Fruit fly (Drosophila melanogaster) ovary, adult (tissue): ENCODE data around the gene CG17199.
A peak's percentile ranks its signal among the peaks of the same experiment; 100 is the strongest.

Experiments
- CG17801 ChIP-seq: fragments of 200-800 bp; optimal IDR thresholded peaks from 2 replicates; lab custom pipeline; 2019; ENCODE audit warnings: missing biosample characterization, mild to moderate bottlenecking, missing genetic modification characterization, moderate library complexity; ENCODE audit not compliant: partially characterized antibody

The CG17199 gene

dm6 chr3R:20209691-20210090 is at the start of gene CG17199:
Gene CG17199, minus strand, starts transcription at chr3R:20209791.
- no peak for TF ChIP-seq CG17801

- TF ChIP-seq CG17801 = no peak
These were observed 49.3 kb upstream of the CG17199 start for dm6 chr3R:20258799-20259405.

- TF ChIP-seq CG17801 = no peak
These were observed 48.3 kb upstream of the CG17199 start for dm6 chr3R:20257937-20258334.

dm6 chr3R:20257180-20257936 is 47.8 kb upstream of the CG17199 start:
- TF ChIP-seq CG17801 = no peak

- TF ChIP-seq CG17801 = no peak
These were observed 46.8 kb upstream of the CG17199 start for dm6 chr3R:20256278-20256979.

dm6 chr3R:20254231-20255126 is 44.9 kb upstream of the CG17199 start:
- TF ChIP-seq CG17801 = no peak

- no peak for TF ChIP-seq CG17801
These were observed 44.2 kb upstream of the CG17199 start for dm6 chr3R:20253818-20254217.

dm6 chr3R:20253002-20253584 is 43.5 kb upstream of the CG17199 start:
- no peak for TF ChIP-seq CG17801

- TF ChIP-seq CG17801 = peak; percentile 30
These were observed 42.9 kb upstream of the CG17199 start, which contains the start of gene cic for dm6 chr3R:20252443-20252913. Gene cic, plus strand, starts transcription at chr3R:20252770.

dm6 chr3R:20238008-20238407 is 28.4 kb upstream of the CG17199 start:
- TF ChIP-seq CG17801 = no peak

- no peak for TF ChIP-seq CG17801
These were observed 18.0 kb upstream of the CG17199 start for dm6 chr3R:20227548-20227947.

dm6 chr3R:20204478-20205030 is 5.0 kb downstream of the CG17199 start, which contains the start of gene Nlg4:
Gene Nlg4, plus strand, starts transcription at chr3R:20204809.
- TF ChIP-seq CG17801 = no peak

dm6 chr3R:20185057-20185456 is 24.5 kb downstream of the CG17199 start:
- no peak for TF ChIP-seq CG17801

dm6 chr3R:20169135-20169534 is 40.5 kb downstream of the CG17199 start, which contains the start of gene CG5023:
Gene CG5023, plus strand, starts transcription at chr3R:20169435.
- no peak for TF ChIP-seq CG17801

dm6 chr3R:20167635-20168395 is 41.8 kb downstream of the CG17199 start:
- no peak for TF ChIP-seq CG17801
